Fruit fly (Drosophila melanogaster): ENCODE data around the gene CG3987.

The CG3987 gene

dm6 chr3R:15145491-15145890, 5.7 kb downstream of the CG3987 start (continued):
- peak; percentile 47 for TF ChIP-seq CG17359 (tag; optimal IDR thresholded peaks at IDR 0.05)
- no peak for TF ChIP-seq CG17612 (GFP tag; IDR thresholded peaks at IDR 0.05)
- TF ChIP-seq CG10462 (GFP tag; optimal IDR thresholded peaks at IDR 0.05), result no peak
- peak; percentile 32; the same call in 1 of the 2 replicates for TF ChIP-seq CG3847 (GFP tag; IDR thresholded peaks at IDR 0.05)
- no peak for TF ChIP-seq knrl (GFP tag; IDR thresholded peaks at IDR 0.05; ENCODE audit: partially characterized antibody)
- no peak for TF ChIP-seq YL-1 (GFP tag; optimal IDR thresholded peaks at IDR 0.05)
- TF ChIP-seq Hr51 (GFP tag; optimal IDR thresholded peaks at IDR 0.05), result peak; percentile 16 to 57
- peak; percentile 13 for TF ChIP-seq Fer3 (tag; optimal IDR thresholded peaks at IDR 0.05)
- no peak; the same call in 1 of the 2 replicates for TF ChIP-seq CG7372 (GFP tag; IDR thresholded peaks at IDR 0.05)
- peak; percentile 17 for TF ChIP-seq CG3281 (GFP tag; optimal IDR thresholded peaks at IDR 0.05)
- TF ChIP-seq dmrt11E (tag; optimal IDR thresholded peaks at IDR 0.05), result peak; percentile 52
- TF ChIP-seq Xbp1 (GFP tag; optimal IDR thresholded peaks at IDR 0.05), result peak; percentile 43
- TF ChIP-seq CG16815 (GFP tag; optimal IDR thresholded peaks at IDR 0.05), result no peak
- TF ChIP-seq CG2678 (tag; optimal IDR thresholded peaks at IDR 0.05), result peak; percentile 71
- no peak for TF ChIP-seq CG18011 (GFP tag; optimal IDR thresholded peaks at IDR 0.05)
- no peak for TF ChIP-seq CG4328 (GFP tag; optimal IDR thresholded peaks at IDR 0.05)
- TF ChIP-seq CG3407 (GFP tag; optimal IDR thresholded peaks at IDR 0.05), result peak; percentile 6
- TF ChIP-seq ac (GFP tag; optimal IDR thresholded peaks at IDR 0.05), result no peak
- no peak for TF ChIP-seq vnd (GFP tag; IDR thresholded peaks at IDR 0.05; ENCODE audit: partially characterized antibody)
- TF ChIP-seq Gsc (GFP tag; IDR thresholded peaks at IDR 0.05), result no peak
- peak; percentile 27 for TF ChIP-seq HHEX (GFP tag; optimal IDR thresholded peaks at IDR 0.05)
- no peak for TF ChIP-seq aop (GFP tag; IDR thresholded peaks at IDR 0.05)
- TF ChIP-seq Ravus (GFP tag; IDR thresholded peaks at IDR 0.05), result no peak
- no peak for TF ChIP-seq cad (GFP tag; optimal IDR thresholded peaks at IDR 0.05)
- no peak for TF ChIP-seq vfl (GFP tag; optimal IDR thresholded peaks at IDR 0.05)
- TF ChIP-seq CG5953 (GFP tag; IDR thresholded peaks at IDR 0.05), result no peak
- TF ChIP-seq GATAe (GFP tag; conservative IDR thresholded peaks at IDR 0.05), result no peak
- no peak for TF ChIP-seq CG9797 (GFP tag; optimal IDR thresholded peaks at IDR 0.05)
- TF ChIP-seq CG32767 (GFP tag; IDR thresholded peaks at IDR 0.05), result no peak; the same call in 1 of the 2 replicates
- TF ChIP-seq bsh (GFP tag; optimal IDR thresholded peaks at IDR 0.05), result peak in 1 of 2 experiments; percentile 69
- no peak for TF ChIP-seq Deaf1 (tag; optimal IDR thresholded peaks at IDR 0.05)
- TF ChIP-seq hth (optimal IDR thresholded peaks at IDR 0.05), result no peak
- peak; percentile 37 for TF ChIP-seq CG8281 (tag; optimal IDR thresholded peaks at IDR 0.05)
- peak; percentile 37 for TF ChIP-seq CG15514 (GFP tag; optimal IDR thresholded peaks at IDR 0.05)
- peak; percentile 40 for TF ChIP-seq CG15479 (GFP tag; optimal IDR thresholded peaks at IDR 0.05)
- no peak for TF ChIP-seq crp (GFP tag; optimal IDR thresholded peaks at IDR 0.05)
- no peak for TF ChIP-seq CG3163 (GFP tag; optimal IDR thresholded peaks at IDR 0.05)
- TF ChIP-seq CG31365 (tag; optimal IDR thresholded peaks at IDR 0.05), result no peak
- peak; percentile 33 for TF ChIP-seq CoRest (tag; optimal IDR thresholded peaks at IDR 0.05)
- peak; percentile 8 for TF ChIP-seq Asciz (GFP tag; optimal IDR thresholded peaks at IDR 0.05)
- no peak for TF ChIP-seq jing (GFP tag; optimal IDR thresholded peaks at IDR 0.05)
- peak; percentile 44 for TF ChIP-seq onecut (GFP tag; IDR thresholded peaks at IDR 0.05)
- TF ChIP-seq exex (tag; optimal IDR thresholded peaks at IDR 0.05), result no peak
- TF ChIP-seq CG10654 (GFP tag; optimal IDR thresholded peaks at IDR 0.05), result peak; percentile 3
- TF ChIP-seq CG1603 (tag; optimal IDR thresholded peaks at IDR 0.05), result no peak
- no peak for TF ChIP-seq gt (GFP tag; IDR thresholded peaks at IDR 0.05)
- peak; percentile 21 for TF ChIP-seq salm (tag; optimal IDR thresholded peaks at IDR 0.05)
- TF ChIP-seq CG14667 (GFP tag; IDR thresholded peaks at IDR 0.05), result peak; percentile 52; the same call in 1 of the 2 replicates
- no peak for TF ChIP-seq prd (optimal IDR thresholded peaks at IDR 0.05)
- TF ChIP-seq prd (GFP tag; IDR thresholded peaks at IDR 0.05), result peak; percentile 62; the same call in 1 of the 3 replicates
- no peak for TF ChIP-seq chm (GFP tag; IDR thresholded peaks at IDR 0.05)

Measured in whole organism, embryonic.